Worm (Caenorhabditis elegans): ENCODE measurements around the gene cest-2.3.

cest-2.3 gene

ce11 chrV:14134757-14135441, 47.9 kb downstream of the cest-2.3 start:
- TF ChIP-seq ref-1 (GFP tag; conservative IDR thresholded peaks at IDR 0.05): no peak
- no peak for TF ChIP-seq klf-2 (GFP tag; conservative IDR thresholded peaks at IDR 0.05)
- no peak for TF ChIP-seq ztf-29 (GFP tag; IDR thresholded peaks at IDR 0.05)
- TF ChIP-seq T22C8.4 (GFP tag; IDR thresholded peaks at IDR 0.05): no peak
- no peak for TF ChIP-seq cog-1 (tag; optimal IDR thresholded peaks at IDR 0.05)
- no peak for TF ChIP-seq flt-1 (GFP tag; IDR thresholded peaks at IDR 0.05)
- TF ChIP-seq tab-1 (GFP tag; IDR thresholded peaks at IDR 0.05): no peak
- no peak for TF ChIP-seq ztf-23 (GFP tag; IDR thresholded peaks at IDR 0.05)
- no peak for TF ChIP-seq med-1 (GFP tag; optimal IDR thresholded peaks at IDR 0.05; ENCODE audit: insufficient read depth)

- TF ChIP-seq ztf-23 (GFP tag; IDR thresholded peaks at IDR 0.05) (no peak), flt-1 (GFP tag; IDR thresholded peaks at IDR 0.05) (no peak), klf-2 (GFP tag; conservative IDR thresholded peaks at IDR 0.05) (no peak), tab-1 (GFP tag; IDR thresholded peaks at IDR 0.05) (no peak)
Observed at ce11 chrV:14133002-14133763, 49.6 kb downstream of the cest-2.3 start.

- TF ChIP-seq flt-1 (GFP tag; IDR thresholded peaks at IDR 0.05) (no peak), cog-1 (tag; optimal IDR thresholded peaks at IDR 0.05) (no peak), ztf-23 (GFP tag; IDR thresholded peaks at IDR 0.05) (no peak)
Observed at ce11 chrV:14130226-14130625, 52.5 kb downstream of the cest-2.3 start.

- no peak for TF ChIP-seq tab-1 (GFP tag; IDR thresholded peaks at IDR 0.05)
- no peak for TF ChIP-seq klf-2 (GFP tag; conservative IDR thresholded peaks at IDR 0.05)
- no peak for TF ChIP-seq T22C8.4 (GFP tag; IDR thresholded peaks at IDR 0.05)
- TF ChIP-seq cog-1 (tag; optimal IDR thresholded peaks at IDR 0.05): no peak
- TF ChIP-seq ztf-29 (GFP tag; IDR thresholded peaks at IDR 0.05): no peak
- TF ChIP-seq ztf-23 (GFP tag; IDR thresholded peaks at IDR 0.05): no peak
- TF ChIP-seq med-1 (GFP tag; optimal IDR thresholded peaks at IDR 0.05; ENCODE audit: insufficient read depth): no peak
- no peak for TF ChIP-seq flt-1 (GFP tag; IDR thresholded peaks at IDR 0.05)
- TF ChIP-seq ref-1 (GFP tag; conservative IDR thresholded peaks at IDR 0.05): no peak
Observed at ce11 chrV:14128858-14129257, 53.9 kb downstream of the cest-2.3 start.

ce11 chrV:14127834-14128233, 54.9 kb downstream of the cest-2.3 start:
- TF ChIP-seq tab-1 (GFP tag; IDR thresholded peaks at IDR 0.05): no peak
- TF ChIP-seq T22C8.4 (GFP tag; IDR thresholded peaks at IDR 0.05): no peak
- no peak for TF ChIP-seq med-1 (GFP tag; optimal IDR thresholded peaks at IDR 0.05; ENCODE audit: insufficient read depth)
- TF ChIP-seq ztf-23 (GFP tag; IDR thresholded peaks at IDR 0.05): no peak
- no peak for TF ChIP-seq flt-1 (GFP tag; IDR thresholded peaks at IDR 0.05)
- no peak for TF ChIP-seq ref-1 (GFP tag; conservative IDR thresholded peaks at IDR 0.05)
- no peak for TF ChIP-seq cog-1 (tag; optimal IDR thresholded peaks at IDR 0.05)
- no peak for TF ChIP-seq klf-2 (GFP tag; conservative IDR thresholded peaks at IDR 0.05)
- no peak for TF ChIP-seq ztf-29 (GFP tag; IDR thresholded peaks at IDR 0.05)

ce11 chrV:14126341-14126924, 56.3 kb downstream of the cest-2.3 start:
- TF ChIP-seq ztf-23 (GFP tag; IDR thresholded peaks at IDR 0.05) (no peak), klf-2 (GFP tag; conservative IDR thresholded peaks at IDR 0.05) (no peak), flt-1 (GFP tag; IDR thresholded peaks at IDR 0.05) (no peak), med-1 (GFP tag; optimal IDR thresholded peaks at IDR 0.05; ENCODE audit: insufficient read depth) (no peak), ref-1 (GFP tag; conservative IDR thresholded peaks at IDR 0.05) (no peak), tab-1 (GFP tag; IDR thresholded peaks at IDR 0.05) (no peak), T22C8.4 (GFP tag; IDR thresholded peaks at IDR 0.05) (no peak), ztf-29 (GFP tag; IDR thresholded peaks at IDR 0.05) (no peak), cog-1 (tag; optimal IDR thresholded peaks at IDR 0.05) (no peak)

Data from whole organism, midembryonic.